Worm (Caenorhabditis elegans): Measurements from ENCODE around the gene nstp-5.

nstp-5 gene

DNA sequence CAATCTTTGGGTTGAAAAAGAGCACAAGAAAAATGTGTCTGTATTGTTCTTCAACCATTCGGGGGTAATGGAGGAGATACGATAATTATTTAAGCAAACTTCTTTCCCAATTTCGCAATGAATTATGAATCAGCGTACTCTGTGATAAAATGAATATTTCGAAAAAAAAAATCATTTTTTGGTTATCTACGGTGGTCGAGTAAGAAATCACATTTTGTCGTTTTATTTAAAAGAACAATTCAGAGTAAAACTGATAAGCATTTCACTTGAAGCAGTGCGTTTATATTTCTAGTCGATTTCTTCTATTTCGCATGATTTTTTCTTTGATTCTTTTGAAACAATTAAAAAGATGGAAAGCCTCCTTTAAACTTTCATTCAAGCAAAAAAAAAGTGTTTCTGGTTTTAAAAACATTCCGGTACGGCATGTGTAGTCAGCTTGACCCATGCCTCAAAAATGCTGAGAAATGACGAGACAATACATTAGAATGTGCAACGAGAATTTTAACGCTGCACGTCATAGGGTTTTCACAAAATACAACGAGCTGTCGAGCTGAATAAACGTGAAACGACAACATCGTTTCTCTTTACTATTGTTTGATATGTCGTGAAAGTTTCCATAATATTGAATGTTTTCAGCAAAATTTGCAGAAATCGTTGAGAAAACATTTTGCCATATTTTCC is 47.2 kb downstream of the nstp-5 start, which contains the start of gene K08D8.2:
K08D8.2 (plus strand) TSS at position 631 of the 681 bp plus-strand sequence.
- no peak for TF ChIP-seq dao-5 (tag; optimal IDR thresholded peaks at IDR 0.05)
- no peak for TF ChIP-seq him-1 (tag; optimal IDR thresholded peaks at IDR 0.05)
- no peak for TF ChIP-seq W03F9.2 (tag; optimal IDR thresholded peaks at IDR 0.05)

DNA sequence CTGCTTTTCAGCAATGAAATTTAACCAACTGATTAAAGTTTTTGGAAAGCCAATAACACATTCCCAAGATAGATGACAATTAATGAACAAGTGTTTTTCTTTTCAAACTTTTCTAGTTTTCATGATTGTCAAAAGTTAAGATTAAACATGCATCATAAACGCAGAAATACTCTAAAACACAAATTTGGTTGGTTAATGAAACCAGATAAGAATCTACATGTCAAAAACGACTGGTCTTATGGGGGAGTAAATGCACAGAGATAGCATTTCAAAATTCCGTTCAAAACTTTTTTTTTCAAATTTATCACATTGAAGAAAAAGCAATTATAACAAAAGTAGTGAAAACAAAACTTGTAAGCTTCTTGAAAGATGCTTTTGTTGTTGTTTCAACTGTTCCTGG is 48.3 kb downstream of the nstp-5 start:
- TF ChIP-seq dao-5 (tag; optimal IDR thresholded peaks at IDR 0.05) (no peak), him-1 (tag; optimal IDR thresholded peaks at IDR 0.05) (no peak), W03F9.2 (tag; optimal IDR thresholded peaks at IDR 0.05) (no peak)

- TF ChIP-seq dao-5 (tag; optimal IDR thresholded peaks at IDR 0.05) (no peak), him-1 (tag; optimal IDR thresholded peaks at IDR 0.05) (no peak), W03F9.2 (tag; optimal IDR thresholded peaks at IDR 0.05) (no peak)
Observed at ce11 chrIV:12906529-12906928, 51.2 kb downstream of the nstp-5 start, which contains the start of gene K08D8.3. TSS of gene K08D8.3 (minus strand) at chrIV:12906659.
